In genomic region chrX:5060756-5061155, ce11 we compare ENCODE assay signal across 2 worm cellular contexts.
TF ChIP-seq lines count a peak whose summit lies in the region.

TSS of gene C24H10.3 (plus strand) at chrX:5061056.

TF ChIP-seq in whole organism, L1 larva, 84 proteins besides CTCF, POLR2A, EP300 and RAD21:
- TF ChIP-seq lin-14 (GFP tag; optimal IDR thresholded peaks at IDR 0.05; lab: Kevin White, UChicago) (peak; percentile 13), blmp-1 (tag; optimal IDR thresholded peaks at IDR 0.05; lab: Kevin White, UChicago) (peak; percentile 41), mep-1 (tag; optimal IDR thresholded peaks at IDR 0.05; lab: Kevin White, UChicago) (peak; percentile 25), nhr-90 (tag; optimal IDR thresholded peaks at IDR 0.05; lab: Kevin White, UChicago; ENCODE audit: poor library complexity) (no peak)

TF ChIP-seq in whole organism, L3 larva, 47 proteins besides CTCF, POLR2A, EP300 and RAD21:
- TF ChIP-seq elt-3 (tag; optimal IDR thresholded peaks at IDR 0.05; lab: Kevin White, UChicago) (peak in 1 of 3 experiments; percentile 26), nhr-25 (tag; optimal IDR thresholded peaks at IDR 0.05; lab: Kevin White, UChicago) (peak; percentile 59), nhr-77 (tag; optimal IDR thresholded peaks at IDR 0.05; lab: Kevin White, UChicago) (no peak)
